Worm (Caenorhabditis elegans): ENCODE results near the gene T20B3.14.

Gene T20B3.14

DNA sequence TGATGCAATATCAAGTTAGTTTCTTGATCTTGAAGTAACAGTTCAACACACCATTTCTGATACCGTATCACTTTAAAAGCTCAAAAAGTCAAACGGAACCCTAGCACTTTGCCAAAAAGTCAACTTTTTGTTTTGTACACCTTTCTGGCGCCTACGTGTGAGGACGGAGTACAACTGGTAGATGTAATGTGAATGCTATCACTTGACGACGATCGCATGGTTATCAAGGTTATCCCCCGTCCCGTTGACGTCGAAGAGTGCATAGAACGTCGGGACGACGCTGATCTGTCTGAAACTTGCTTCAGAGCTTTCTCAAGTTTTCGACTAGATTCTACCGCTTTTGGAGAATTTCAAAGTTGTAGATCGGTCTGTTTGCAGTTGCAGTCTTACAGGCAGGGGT is 41.1 kb downstream of the T20B3.14 start:
- no peak for TF ChIP-seq ttx-3 (tag; optimal IDR thresholded peaks at IDR 0.05)
- TF ChIP-seq K02D7.2 (tag; optimal IDR thresholded peaks at IDR 0.05), result no peak
- TF ChIP-seq ahr-1 (tag; optimal IDR thresholded peaks at IDR 0.05), result no peak
- no peak for TF ChIP-seq ceh-6 (GFP tag; optimal IDR thresholded peaks at IDR 0.05)
- TF ChIP-seq gmeb-2 (tag; optimal IDR thresholded peaks at IDR 0.05), result no peak
- no peak for TF ChIP-seq hlh-6 (tag; optimal IDR thresholded peaks at IDR 0.05)
- no peak for TF ChIP-seq lim-6 (tag; optimal IDR thresholded peaks at IDR 0.05)
- no peak for TF ChIP-seq pax-1 (tag; optimal IDR thresholded peaks at IDR 0.05)
- no peak for TF ChIP-seq hlh-13 (GFP tag; optimal IDR thresholded peaks at IDR 0.05)

DNA sequence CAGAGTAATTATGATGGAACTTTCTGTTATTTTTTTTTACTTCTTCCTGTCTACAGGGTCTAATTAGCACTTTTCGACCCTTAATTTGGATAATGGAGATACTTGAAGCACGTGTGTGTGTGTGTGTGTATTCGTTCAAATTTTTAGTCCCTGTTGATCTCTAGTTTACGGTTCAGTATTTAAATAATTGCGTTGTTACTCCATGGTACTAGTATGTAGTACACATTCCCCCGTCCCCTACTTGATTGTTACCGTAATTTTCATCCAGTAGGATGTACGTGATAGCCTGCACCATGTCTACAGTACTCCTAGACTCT is 41.9 kb downstream of the T20B3.14 start:
- TF ChIP-seq rnt-1 (tag; optimal IDR thresholded peaks at IDR 0.05) (no peak), pqm-1 (tag; optimal IDR thresholded peaks at IDR 0.05) (no peak), npax-4 (tag; optimal IDR thresholded peaks at IDR 0.05) (no peak), Y22D7AL.16 (tag; optimal IDR thresholded peaks at IDR 0.05) (no peak), unc-86 (tag; optimal IDR thresholded peaks at IDR 0.05) (no peak), ceh-22 (tag; optimal IDR thresholded peaks at IDR 0.05) (no peak), nhr-11 (tag; optimal IDR thresholded peaks at IDR 0.05) (no peak), sdc-2 (tag; optimal IDR thresholded peaks at IDR 0.05) (no peak)

DNA sequence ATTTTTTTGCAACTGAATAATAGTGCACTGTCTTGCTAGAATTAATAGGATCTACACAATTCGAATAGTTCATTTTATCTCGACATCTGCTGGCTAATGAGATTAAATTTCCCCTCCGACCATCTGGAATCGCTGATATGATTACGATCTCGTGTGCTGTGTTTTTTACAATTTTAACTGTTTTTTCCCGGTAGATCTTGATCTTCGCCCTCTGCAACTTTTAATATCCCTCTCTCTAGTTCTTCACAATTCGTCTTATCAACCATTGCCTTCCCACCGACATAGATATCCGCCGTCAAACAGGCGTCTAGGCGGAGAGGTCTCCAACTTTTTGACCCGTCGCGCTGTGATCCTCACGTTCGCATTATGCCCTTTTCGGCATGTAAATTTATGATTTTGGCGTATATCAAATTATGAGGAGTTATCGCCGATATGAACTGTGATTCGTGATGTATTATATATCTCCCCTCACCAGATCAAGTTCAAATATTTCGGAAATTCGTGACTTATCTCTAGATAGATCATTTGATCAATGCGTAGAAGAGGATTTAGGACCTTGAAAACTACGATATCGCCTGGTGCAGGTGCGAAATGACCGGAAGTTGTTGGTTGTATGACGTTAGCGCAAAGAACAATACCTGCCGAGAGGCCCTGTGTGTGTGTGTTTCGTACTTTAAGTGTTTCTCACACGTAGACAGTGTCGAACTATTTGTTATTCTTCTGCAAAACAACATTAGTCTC is 42.4 kb downstream of the T20B3.14 start:
- TF ChIP-seq pag-3 (tag; optimal IDR thresholded peaks at IDR 0.05; ENCODE audit: borderline replicate concordance), result no peak
- no peak for TF ChIP-seq ama-1 (optimal IDR thresholded peaks at IDR 0.05)
- no peak for TF ChIP-seq sox-4 (tag; optimal IDR thresholded peaks at IDR 0.05)
- TF ChIP-seq fax-1 (tag; optimal IDR thresholded peaks at IDR 0.05), result no peak
- TF ChIP-seq pqm-1 (tag; optimal IDR thresholded peaks at IDR 0.05), result no peak
- TF ChIP-seq elt-4 (tag; optimal IDR thresholded peaks at IDR 0.05), result no peak
- no peak for TF ChIP-seq gmeb-2 (tag; optimal IDR thresholded peaks at IDR 0.05)
- no peak for TF ChIP-seq K02D7.2 (tag; optimal IDR thresholded peaks at IDR 0.05)
- no peak for TF ChIP-seq ets-4 (tag; optimal IDR thresholded peaks at IDR 0.05)
- TF ChIP-seq unc-3 (GFP tag; conservative IDR thresholded peaks at IDR 0.05), result no peak
- no peak for TF ChIP-seq unc-3 (tag; optimal IDR thresholded peaks at IDR 0.05)
- no peak for TF ChIP-seq ceh-6 (GFP tag; optimal IDR thresholded peaks at IDR 0.05)
- TF ChIP-seq nhr-232 (tag; optimal IDR thresholded peaks at IDR 0.05), result no peak
- TF ChIP-seq ceh-2 (tag; optimal IDR thresholded peaks at IDR 0.05), result no peak
- no peak for TF ChIP-seq eyg-1 (tag; optimal IDR thresholded peaks at IDR 0.05)
- TF ChIP-seq ceh-22 (tag; optimal IDR thresholded peaks at IDR 0.05), result no peak
- no peak for TF ChIP-seq ceh-18 (tag; optimal IDR thresholded peaks at IDR 0.05)

DNA sequence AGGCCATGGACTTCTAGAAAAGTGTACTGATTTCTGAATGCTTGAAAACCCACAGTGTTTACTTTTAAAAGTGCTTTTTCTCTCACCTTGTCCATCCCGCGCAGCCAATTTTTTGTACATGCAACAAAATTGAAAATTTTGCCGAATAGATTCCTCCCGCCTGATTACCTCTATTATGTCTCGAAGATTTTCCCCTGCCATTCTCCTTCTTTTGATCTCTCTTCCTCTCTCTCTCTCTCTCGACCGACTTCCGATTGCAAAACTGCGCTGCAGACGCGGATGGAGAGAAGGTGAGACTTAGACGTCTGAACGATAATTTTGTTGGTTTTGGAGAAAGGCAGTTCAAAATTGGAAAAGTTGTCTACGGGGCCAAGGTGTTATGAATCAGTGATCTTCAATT is 46.7 kb downstream of the T20B3.14 start:
- no peak for TF ChIP-seq fkh-6 (tag; optimal IDR thresholded peaks at IDR 0.05)
- TF ChIP-seq dve-1 (tag; optimal IDR thresholded peaks at IDR 0.05), result no peak
- TF ChIP-seq lim-6 (tag; optimal IDR thresholded peaks at IDR 0.05), result no peak
- no peak for TF ChIP-seq ets-4 (tag; optimal IDR thresholded peaks at IDR 0.05)
- no peak for TF ChIP-seq ceh-45 (GFP tag; IDR thresholded peaks at IDR 0.05)
- no peak for TF ChIP-seq K02D7.2 (tag; optimal IDR thresholded peaks at IDR 0.05)
- no peak for TF ChIP-seq elt-2 (tag; optimal IDR thresholded peaks at IDR 0.05)
- no peak for TF ChIP-seq ceh-48 (tag; optimal IDR thresholded peaks at IDR 0.05)
- TF ChIP-seq hlh-8 (tag; optimal IDR thresholded peaks at IDR 0.05), result no peak
- no peak for TF ChIP-seq dmd-4 (tag; optimal IDR thresholded peaks at IDR 0.05; ENCODE audit: borderline replicate concordance)
- no peak for TF ChIP-seq tbx-7 (tag; optimal IDR thresholded peaks at IDR 0.05)
- TF ChIP-seq hlh-13 (GFP tag; optimal IDR thresholded peaks at IDR 0.05), result no peak
- no peak for TF ChIP-seq hlh-6 (tag; optimal IDR thresholded peaks at IDR 0.05)
- TF ChIP-seq fkh-10 (GFP tag; optimal IDR thresholded peaks at IDR 0.05), result no peak
- no peak for TF ChIP-seq eyg-1 (tag; optimal IDR thresholded peaks at IDR 0.05)
- TF ChIP-seq hlh-15 (tag; optimal IDR thresholded peaks at IDR 0.05), result no peak
- no peak for TF ChIP-seq nhr-232 (tag; optimal IDR thresholded peaks at IDR 0.05)
- no peak for TF ChIP-seq gmeb-2 (tag; optimal IDR thresholded peaks at IDR 0.05)
